Fruit fly (Drosophila melanogaster): ENCODE results near the gene shv.

shv gene

DNA sequence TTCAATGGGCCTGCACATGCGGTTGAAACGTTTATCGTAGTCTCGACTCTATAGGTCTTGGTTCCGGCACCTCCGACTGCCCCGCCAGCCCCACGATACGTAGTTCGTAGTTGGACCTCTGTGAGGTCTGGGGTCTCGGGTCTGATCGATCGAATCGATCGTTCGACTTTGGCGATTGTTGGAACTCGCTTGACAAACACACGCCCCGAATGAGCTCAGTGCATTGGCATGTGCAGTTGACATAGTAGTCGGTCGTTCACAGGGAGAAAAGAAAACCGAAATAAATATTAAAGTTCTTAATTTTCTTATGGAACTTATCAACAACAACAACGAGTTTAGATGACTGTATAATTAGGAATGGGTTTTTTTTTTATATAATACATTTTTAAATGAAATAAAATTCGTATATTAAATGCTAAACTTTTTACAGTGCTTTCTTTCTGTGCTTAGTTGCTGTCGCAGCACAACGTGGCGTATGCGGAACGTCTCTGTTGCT, 17.5 kb upstream of the shv start (continued):
- TF ChIP-seq CG16779 (tag; optimal IDR thresholded peaks at IDR 0.05) (no peak), CG3032 (tag; optimal IDR thresholded peaks at IDR 0.05) (no peak), CG6163 (GFP tag; IDR thresholded peaks at IDR 0.05) (peak; percentile 86), Eip93F (GFP tag; optimal IDR thresholded peaks at IDR 0.05) (no peak), Gug (GFP tag; IDR thresholded peaks at IDR 0.05) (peak; percentile 73), CG1621 (tag; optimal IDR thresholded peaks at IDR 0.05) (no peak), dac (GFP tag; optimal IDR thresholded peaks at IDR 0.05) (peak; percentile 24), esn (GFP tag; optimal IDR thresholded peaks at IDR 0.05) (peak; percentile 23)

DNA sequence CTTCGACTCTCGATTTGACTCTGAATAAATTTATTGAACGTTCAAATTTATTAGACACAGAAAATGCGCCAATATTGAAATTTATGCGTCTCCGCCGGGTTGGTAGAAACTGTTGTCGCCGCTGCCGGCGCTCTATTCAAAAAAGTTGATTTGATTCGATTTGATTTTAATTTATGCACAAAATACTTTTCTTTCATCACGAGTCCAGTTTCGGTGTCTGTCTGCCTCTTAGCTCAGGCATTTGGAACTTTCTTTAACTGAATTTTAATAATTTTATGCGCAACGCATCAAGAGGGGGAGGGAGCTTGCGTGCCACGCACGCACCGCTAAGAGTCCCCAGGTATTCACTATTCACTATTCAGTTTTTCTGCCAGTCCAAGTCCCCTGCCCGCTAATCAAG, 15.4 kb upstream of the shv start:
- TF ChIP-seq Blimp-1 (GFP tag; optimal IDR thresholded peaks at IDR 0.05) (no peak), CG7368 (GFP tag; optimal IDR thresholded peaks at IDR 0.05) (no peak), Eip78C (GFP tag) (no peak), Sox102F (GFP tag; optimal IDR thresholded peaks at IDR 0.05) (no peak), CG6163 (GFP tag; IDR thresholded peaks at IDR 0.05) (no peak), CG6276 (GFP tag; optimal IDR thresholded peaks at IDR 0.05) (no peak), lz (GFP tag; optimal IDR thresholded peaks at IDR 0.05) (no peak), Eip93F (GFP tag; optimal IDR thresholded peaks at IDR 0.05) (no peak), fkh (GFP tag; optimal IDR thresholded peaks at IDR 0.05) (no peak), CG6854 (GFP tag; optimal IDR thresholded peaks at IDR 0.05) (no peak), Eip75B (GFP tag; optimal IDR thresholded peaks at IDR 0.05) (no peak), spab (GFP tag; optimal IDR thresholded peaks at IDR 0.05) (no peak)

DNA sequence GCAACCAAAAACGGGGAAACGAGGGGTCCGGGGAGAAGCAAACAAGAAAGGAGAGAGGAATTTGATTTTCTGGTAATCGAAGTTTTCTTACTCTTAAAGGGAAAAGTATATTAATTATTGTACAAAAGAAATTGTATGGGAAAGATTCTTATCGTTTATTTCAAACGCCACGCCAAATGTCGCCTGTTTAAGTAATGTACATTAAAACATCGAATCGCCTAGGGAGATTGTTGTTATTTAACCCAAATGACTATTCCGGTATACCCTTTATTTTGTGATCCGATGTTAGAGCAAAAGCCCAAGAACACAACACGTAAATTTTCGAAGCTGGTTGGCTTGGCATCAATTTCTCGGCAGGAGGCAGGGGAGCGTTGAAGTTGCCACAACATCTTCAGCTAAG, 13.6 kb upstream of the shv start:
- peak; percentile 17 for TF ChIP-seq dac (GFP tag; optimal IDR thresholded peaks at IDR 0.05)
- TF ChIP-seq CG34406 (GFP tag; optimal IDR thresholded peaks at IDR 0.05) = peak; percentile 78
- TF ChIP-seq OdsH (GFP tag; optimal IDR thresholded peaks at IDR 0.05) = peak; percentile 79
- peak; percentile 68 for TF ChIP-seq CG8319 (GFP tag; optimal IDR thresholded peaks at IDR 0.05)
- TF ChIP-seq CG6163 (GFP tag; IDR thresholded peaks at IDR 0.05) = peak; percentile 87
- TF ChIP-seq lz (GFP tag; optimal IDR thresholded peaks at IDR 0.05) = peak; percentile 91
- peak; percentile 48 for TF ChIP-seq Lpt (GFP tag; optimal IDR thresholded peaks at IDR 0.05)
- TF ChIP-seq net (GFP tag; optimal IDR thresholded peaks at IDR 0.05) = peak; percentile 67
- TF ChIP-seq Hr38 (GFP tag; optimal IDR thresholded peaks at IDR 0.05) = no peak
- peak; percentile 50 for TF ChIP-seq CG9139 (GFP tag; optimal IDR thresholded peaks at IDR 0.05)
- peak; percentile 96 for TF ChIP-seq svp (GFP tag)
- TF ChIP-seq CG10631 (GFP tag; optimal IDR thresholded peaks at IDR 0.05) = peak; percentile 90
- peak; percentile 65 to 78 for TF ChIP-seq salr (GFP tag; optimal IDR thresholded peaks at IDR 0.05)
- TF ChIP-seq esn (GFP tag; optimal IDR thresholded peaks at IDR 0.05) = peak; percentile 95
- TF ChIP-seq CG31627 (GFP tag; optimal IDR thresholded peaks at IDR 0.05) = peak; percentile 93
- peak; percentile 88 for TF ChIP-seq CG3919 (GFP tag; optimal IDR thresholded peaks at IDR 0.05)
- TF ChIP-seq CG7368 (GFP tag; optimal IDR thresholded peaks at IDR 0.05) = peak; percentile 72
- peak; percentile 94 for TF ChIP-seq Met (GFP tag; optimal IDR thresholded peaks at IDR 0.05)
- peak; percentile 78 for TF ChIP-seq CG15336 (GFP tag; IDR thresholded peaks at IDR 0.05)
- TF ChIP-seq CG6854 (GFP tag; optimal IDR thresholded peaks at IDR 0.05) = peak; percentile 72
- peak; percentile 93 for TF ChIP-seq topi (GFP tag; optimal IDR thresholded peaks at IDR 0.05)
- TF ChIP-seq CG6276 (GFP tag; optimal IDR thresholded peaks at IDR 0.05) = peak; percentile 57
- peak; percentile 92 for TF ChIP-seq Smox (GFP tag; optimal IDR thresholded peaks at IDR 0.05)
- TF ChIP-seq CG1621 (tag; optimal IDR thresholded peaks at IDR 0.05) = peak; percentile 60
- peak; percentile 51 for TF ChIP-seq CG16779 (tag; optimal IDR thresholded peaks at IDR 0.05)
- TF ChIP-seq vri (GFP tag; optimal IDR thresholded peaks at IDR 0.05) = peak; percentile 91
- peak; percentile 95 for TF ChIP-seq Eip78C (GFP tag)
- peak; percentile 87 for TF ChIP-seq Eip75B (GFP tag; optimal IDR thresholded peaks at IDR 0.05)
- peak; percentile 80 for TF ChIP-seq Blimp-1 (GFP tag; optimal IDR thresholded peaks at IDR 0.05)
- peak; percentile 92 for TF ChIP-seq cyc (GFP tag; optimal IDR thresholded peaks at IDR 0.05)
- peak; percentile 62 for TF ChIP-seq Hr4 (GFP tag; optimal IDR thresholded peaks at IDR 0.05)
- TF ChIP-seq acj6 (GFP tag; optimal IDR thresholded peaks at IDR 0.05) = peak; percentile 88
- peak; percentile 84 for TF ChIP-seq spab (GFP tag; optimal IDR thresholded peaks at IDR 0.05)
- peak; percentile 90 for TF ChIP-seq Sox102F (GFP tag; optimal IDR thresholded peaks at IDR 0.05)
- TF ChIP-seq fd59A (GFP tag; optimal IDR thresholded peaks at IDR 0.05) = peak; percentile 80
- TF ChIP-seq Eip93F (GFP tag; optimal IDR thresholded peaks at IDR 0.05) = peak; percentile 88
- peak; percentile 66 for TF ChIP-seq CG11902 (GFP tag; optimal IDR thresholded peaks at IDR 0.05)
- TF ChIP-seq fkh (GFP tag; optimal IDR thresholded peaks at IDR 0.05) = no peak
- TF ChIP-seq CG11762 (GFP tag; optimal IDR thresholded peaks at IDR 0.05; ENCODE audit: insufficient read depth) = peak; percentile 83
- TF ChIP-seq pdm3 (GFP tag; optimal IDR thresholded peaks at IDR 0.05) = peak; percentile 86
- peak; percentile 34 for TF ChIP-seq CG4318 (GFP tag; optimal IDR thresholded peaks at IDR 0.05)
- TF ChIP-seq CG11294 (GFP tag; IDR thresholded peaks at IDR 0.05) = peak; percentile 36; the same call in 1 of the 2 replicates
- TF ChIP-seq CG10669 (GFP tag; optimal IDR thresholded peaks at IDR 0.05) = peak; percentile 84

All from whole organism, prepupa.